Fruit fly (Drosophila melanogaster) whole organism: ENCODE results near the gene CG10903.

Source experiments
- CG8478 ChIP-seq: fragments of >200 bp; optimal IDR thresholded peaks from 2 replicates; lab custom pipeline; 2018; ENCODE audit warnings: inconsistent platforms
- Dll ChIP-seq: fragments of >200 bp; optimal IDR thresholded peaks from 2 replicates; lab custom pipeline; 2017
- EcR ChIP-seq, 2 experiments: fragments of >200 bp; optimal IDR thresholded peaks; 2 replicates each; lab custom pipeline; 2017; ENCODE audit warnings: missing biosample characterization in 2 of 2, missing genetic modification characterization in 2 of 2, missing genetic modification reagents in 2 of 2
- pan ChIP-seq: fragments of >200 bp; optimal IDR thresholded peaks from 2 replicates; lab custom pipeline; 2017
- psq ChIP-seq: fragments of >200 bp; optimal IDR thresholded peaks from 2 replicates; lab custom pipeline; 2017
- usp ChIP-seq: fragments of >200 bp; optimal IDR thresholded peaks from 2 replicates; lab custom pipeline; 2017; ENCODE audit warnings: missing biosample characterization, missing genetic modification characterization, mixed read lengths

CG10903 gene

dm6 chr3R:8001074-8001669, 29.0 kb upstream of the CG10903 start, which contains the start of the genes Kmn2 and CG2698:
Gene Kmn2 (minus strand): TSS chr3R:8001309.
Gene CG2698 (plus strand): TSS chr3R:8001562.
- TF ChIP-seq CG8478 (lab: Kevin White, UChicago) (no peak), pan (no peak), EcR (GFP tag; optimal IDR thresholded peaks at IDR 0.05; lab: Kevin White, UChicago) (no peak), Dll (lab: Kevin White, UChicago) (no peak), psq (lab: Kevin White, UChicago) (no peak), usp (GFP tag; lab: Kevin White, UChicago) (no peak)

DNA sequence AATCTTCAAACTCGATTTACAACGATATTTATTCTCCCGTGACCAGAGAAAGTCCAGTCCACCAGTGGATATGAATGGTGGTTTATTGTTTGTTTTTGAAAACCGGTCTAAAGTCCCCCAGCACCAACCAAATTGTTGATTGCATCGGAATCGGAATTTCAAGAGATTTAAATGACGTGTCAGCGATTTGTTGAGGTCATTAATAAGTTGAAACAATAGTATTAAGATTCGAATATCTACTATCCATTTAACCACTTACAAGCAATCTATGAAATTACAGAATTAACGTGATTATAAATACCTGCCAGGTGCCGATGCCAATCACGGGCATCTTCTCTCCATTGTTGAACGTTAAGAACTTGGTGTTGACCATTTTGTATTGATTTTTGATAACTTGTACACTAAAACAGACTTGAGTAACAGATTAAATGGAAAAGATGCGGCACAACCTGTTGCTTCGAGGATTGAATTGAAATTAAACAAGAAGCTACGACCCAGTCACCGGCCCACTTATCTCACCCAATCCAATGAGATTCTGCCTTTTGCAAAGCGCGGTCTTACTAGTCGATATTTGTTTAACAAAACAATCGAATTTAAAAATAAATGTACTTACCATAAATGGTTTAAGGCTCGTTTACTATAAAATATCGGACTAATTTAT, 22.5 kb upstream of the CG10903 start, which contains the start of gene CG2767:
Gene CG2767 (minus strand): TSS at position 516 of the 661 bp plus-strand sequence.
- TF ChIP-seq pan (no peak), EcR (GFP tag; optimal IDR thresholded peaks at IDR 0.05; lab: Kevin White, UChicago) (no peak), CG8478 (lab: Kevin White, UChicago) (no peak)

DNA sequence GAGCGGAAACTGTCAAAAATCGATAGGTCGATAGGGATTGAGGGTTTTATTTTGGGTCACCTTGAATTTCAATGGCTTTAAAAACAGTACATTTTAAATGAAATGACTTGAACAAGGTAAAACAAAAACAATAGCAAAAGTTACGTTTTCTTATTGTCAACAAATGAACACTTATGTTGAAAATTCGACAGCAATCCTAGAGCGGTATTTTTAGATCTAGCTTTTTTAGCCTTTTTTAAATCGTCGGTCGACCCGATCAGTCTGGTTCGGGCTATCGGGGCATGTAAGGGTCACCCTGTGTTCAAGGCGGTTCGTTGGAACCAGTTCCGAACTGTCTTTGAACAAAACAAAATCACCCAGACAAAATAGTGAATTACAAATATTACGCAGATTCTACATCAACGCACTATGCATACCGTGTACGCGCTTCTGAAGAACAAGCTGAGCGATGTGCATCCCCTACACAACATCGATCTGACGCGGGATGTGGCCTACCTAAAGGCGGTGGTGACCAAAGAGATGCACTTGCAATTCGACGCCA, 21.1 kb upstream of the CG10903 start, which contains the start of the genes CG11052 and CG3223:
Gene CG11052 (minus strand): TSS at position 218 of the 541 bp plus-strand sequence.
Gene CG3223 (plus strand): TSS at position 321 of the 541 bp plus-strand sequence.
- TF ChIP-seq Dll (lab: Kevin White, UChicago) (no peak), EcR (GFP tag; optimal IDR thresholded peaks at IDR 0.05; lab: Kevin White, UChicago) (no peak), CG8478 (lab: Kevin White, UChicago) (no peak), usp (GFP tag; lab: Kevin White, UChicago) (no peak), pan (no peak), psq (lab: Kevin White, UChicago) (no peak)

- TF ChIP-seq pan (peak; percentile 71), EcR (GFP tag; optimal IDR thresholded peaks at IDR 0.05; lab: Kevin White, UChicago) (no peak)
Observed at dm6 chr3R:8013121-8014009, 16.8 kb upstream of the CG10903 start, which contains the start of the genes CG10435 and Pbp95. Gene CG10435 (minus strand): TSS chr3R:8013201. Gene Pbp95 (plus strand): TSS chr3R:8013791.

DNA sequence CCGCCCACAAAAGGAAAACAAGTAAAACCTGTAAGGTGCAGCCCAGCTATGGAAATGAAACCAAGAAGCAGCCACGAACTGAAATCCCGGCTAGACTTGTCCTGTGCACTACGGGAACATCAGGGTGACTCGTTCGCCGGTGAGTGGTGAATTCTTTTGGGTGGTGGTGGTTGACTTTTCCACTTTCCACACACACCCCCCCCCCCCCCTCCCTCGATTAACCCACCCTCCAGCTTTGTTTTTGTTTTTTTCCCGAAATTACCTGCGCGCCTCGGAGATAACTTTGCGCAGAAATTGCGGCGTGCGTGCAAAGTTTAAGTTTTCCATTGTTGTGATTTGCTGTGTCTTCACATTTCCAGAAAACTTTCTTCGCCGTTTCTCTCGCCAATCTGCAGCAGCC, 3.7 kb upstream of the CG10903 start:
- no peak for TF ChIP-seq CG8478 (lab: Kevin White, UChicago)
- TF ChIP-seq pan: no peak
- no peak for TF ChIP-seq EcR (GFP tag; optimal IDR thresholded peaks at IDR 0.05; lab: Kevin White, UChicago)
- no peak for TF ChIP-seq usp (GFP tag; lab: Kevin White, UChicago)
- no peak for TF ChIP-seq Dll (lab: Kevin White, UChicago)
- no peak for TF ChIP-seq psq (lab: Kevin White, UChicago)

DNA sequence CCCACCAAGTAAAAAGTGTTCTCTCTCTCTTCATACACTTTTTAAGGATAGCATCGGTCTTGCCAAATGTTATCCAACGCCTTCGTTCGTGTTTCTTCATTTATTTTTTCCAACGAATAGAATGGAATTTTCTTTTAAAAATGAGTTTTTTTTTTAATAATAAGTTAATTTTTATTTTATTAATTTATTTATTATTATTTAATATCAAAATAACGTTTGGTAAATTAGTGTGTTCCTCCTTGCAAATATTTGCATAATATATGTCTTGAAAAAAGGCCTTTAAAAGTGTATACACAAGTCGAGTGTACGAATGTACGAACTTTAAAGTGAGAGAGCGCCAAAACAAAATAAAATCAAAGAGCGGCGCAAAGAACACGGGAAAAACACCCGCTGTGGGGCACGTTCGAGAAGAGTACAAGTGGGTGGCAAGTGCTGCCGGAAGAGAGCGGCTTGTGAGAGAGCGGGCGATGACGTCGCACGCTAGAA, 3.0 kb upstream of the CG10903 start:
- TF ChIP-seq Dll (lab: Kevin White, UChicago): peak; percentile 63
- no peak for TF ChIP-seq psq (lab: Kevin White, UChicago)

dm6 chr3R:8029496-8030013, 656 bp upstream of the CG10903 start, which contains the start of gene ImpE3:
Gene ImpE3 (minus strand): TSS chr3R:8029546.
- TF ChIP-seq EcR (GFP tag; optimal IDR thresholded peaks at IDR 0.05; lab: Kevin White, UChicago) (no peak), usp (GFP tag; lab: Kevin White, UChicago) (no peak), psq (lab: Kevin White, UChicago) (no peak), pan (no peak), CG8478 (lab: Kevin White, UChicago) (no peak), Dll (lab: Kevin White, UChicago) (no peak)

dm6 chr3R:8032923-8033478, 2.8 kb downstream of the CG10903 start, which contains the start of the genes CG11035 and unc-45:
Gene CG11035 (minus strand): TSS chr3R:8033009.
Gene unc-45 (plus strand): TSS chr3R:8033301.
- no peak for TF ChIP-seq usp (GFP tag; lab: Kevin White, UChicago)

DNA sequence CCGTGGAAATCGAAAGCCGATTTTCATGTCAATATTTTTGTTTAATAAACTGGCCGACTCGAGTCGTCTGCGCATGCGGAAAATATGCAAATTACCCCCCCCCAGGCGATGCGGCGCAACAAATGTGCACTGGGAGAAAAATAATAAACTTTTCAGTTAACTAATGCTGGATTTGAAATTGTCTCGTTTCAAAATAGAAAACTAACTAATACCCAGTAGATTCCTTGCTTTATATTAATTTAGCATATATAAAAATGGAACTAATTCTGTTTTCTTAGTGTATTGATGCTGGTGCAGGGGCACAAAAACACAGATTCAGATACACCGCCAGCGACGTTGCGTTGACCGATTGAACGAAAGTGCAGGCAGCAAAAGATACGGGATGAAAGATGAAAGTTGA, 7.7 kb downstream of the CG10903 start:
- TF ChIP-seq pan: no peak
- TF ChIP-seq CG8478 (lab: Kevin White, UChicago): no peak
- TF ChIP-seq EcR (GFP tag; optimal IDR thresholded peaks at IDR 0.05; lab: Kevin White, UChicago): no peak

dm6 chr3R:8038927-8039326, 8.7 kb downstream of the CG10903 start:
- TF ChIP-seq Dll (lab: Kevin White, UChicago) (no peak), CG8478 (lab: Kevin White, UChicago) (no peak), EcR (GFP tag; optimal IDR thresholded peaks at IDR 0.05; lab: Kevin White, UChicago) (no peak), usp (GFP tag; lab: Kevin White, UChicago) (no peak)

DNA sequence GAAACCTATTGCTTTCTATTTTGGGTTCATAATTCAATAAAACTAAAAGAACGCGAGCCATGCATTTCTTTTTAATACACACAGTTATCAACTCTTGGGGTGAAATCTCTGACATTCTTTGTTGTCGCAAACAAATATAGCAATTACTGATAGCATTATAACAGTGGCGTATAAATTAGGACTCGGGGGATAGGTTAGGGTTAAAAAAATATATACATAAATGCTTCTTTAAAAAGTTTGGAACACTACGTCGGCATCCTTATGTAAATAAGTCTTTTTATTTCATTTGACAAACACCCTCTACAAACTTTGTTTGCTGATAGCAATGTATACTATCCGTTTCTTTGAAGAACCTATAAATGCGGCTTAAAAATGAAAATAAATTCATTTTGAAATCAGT, 10.6 kb downstream of the CG10903 start, which contains the start of gene CG43060:
Gene CG43060 (plus strand): TSS at position 382 of the 400 bp plus-strand sequence.
- TF ChIP-seq Dll (lab: Kevin White, UChicago): no peak
